Worm (Caenorhabditis elegans) whole organism, L4 larva: ENCODE measurements around the gene F32D8.4.
A peak's percentile ranks its signal among the peaks of the same experiment; 100 is the strongest.

Source experiments
- D1046.2 ChIP-seq: fragments of 200-800 bp; sonication (Bioruptor generic); IDR thresholded peaks from 2 replicates; pipeline ENCODE4 v1.3.6; 2022; ENCODE audit warnings: missing genetic modification characterization, missing compliant biosample characterization
- F37D6.2 ChIP-seq: sonication (generic microtip); optimal IDR thresholded peaks from 2 replicates; lab custom pipeline; 2016; ENCODE audit warnings: mild to moderate bottlenecking, missing genetic modification characterization, missing compliant biosample characterization
- R02D3.7 ChIP-seq: fragments of 150-350 bp; sonication (generic microtip); optimal IDR thresholded peaks from 3 replicates; lab custom pipeline; 2014; ENCODE audit warnings: missing biosample characterization, missing genetic modification characterization
- T20F7.1 ChIP-seq: fragments of 200-800 bp; sonication (Bioruptor generic); optimal IDR thresholded peaks from 2 replicates; lab custom pipeline; 2018; ENCODE audit warnings: mild to moderate bottlenecking, missing genetic modification characterization, missing compliant biosample characterization
- T26A8.4 ChIP-seq: fragments of 200-800 bp; sonication (Bioruptor generic); IDR thresholded peaks from 2 replicates; pipeline ENCODE4 v1.3.6; 2022; ENCODE audit warnings: missing genetic modification characterization, missing compliant biosample characterization
- Y48G9A.11 ChIP-seq: fragments of 200-800 bp; sonication (Bioruptor generic); IDR thresholded peaks from 2 replicates; pipeline ENCODE4 v1.3.6; 2022; ENCODE audit warnings: missing genetic modification reagents, missing genetic modification characterization, missing compliant biosample characterization
- Y5F2A.4 ChIP-seq: fragments of 200-800 bp; sonication (Bioruptor generic); optimal IDR thresholded peaks from 2 replicates; lab custom pipeline; 2018; ENCODE audit warnings: mild to moderate bottlenecking, missing genetic modification characterization, missing compliant biosample characterization
- aha-1 ChIP-seq: fragments of 150-350 bp; peaks from one replicate; lab custom pipeline; 2014; ENCODE audit warnings: missing biosample characterization, missing genetic modification characterization
- aly-2 ChIP-seq: sonication (generic microtip); optimal IDR thresholded peaks from 2 replicates; lab custom pipeline; 2018; ENCODE audit warnings: missing biosample characterization, missing genetic modification characterization
- ces-1 ChIP-seq: fragments of 150-350 bp; sonication (generic microtip); optimal IDR thresholded peaks from 4 replicates; lab custom pipeline; 2014; ENCODE audit warnings: missing biosample characterization, missing genetic modification reagents, missing genetic modification characterization
- ctbp-1 ChIP-seq: fragments of 200-800 bp; sonication (Bioruptor generic); IDR thresholded peaks from 2 replicates; pipeline ENCODE4 v1.3.6; 2022; ENCODE audit warnings: missing genetic modification reagents, missing genetic modification characterization, missing compliant biosample characterization
- dmd-6 ChIP-seq: fragments of 200-800 bp; sonication (Bioruptor generic); IDR thresholded peaks from 2 replicates; pipeline ENCODE4 v1.3.6; 2022; ENCODE audit warnings: missing genetic modification reagents, missing genetic modification characterization, missing compliant biosample characterization
- dmd-9 ChIP-seq: fragments of 200-800 bp; sonication (Bioruptor generic); IDR thresholded peaks from 2 replicates; pipeline ENCODE4 v1.3.6; 2022; ENCODE audit warnings: missing genetic modification reagents, missing genetic modification characterization, missing compliant biosample characterization
- duxl-1 ChIP-seq: sonication (generic microtip); optimal IDR thresholded peaks from 2 replicates; lab custom pipeline; 2016; ENCODE audit warnings: mild to moderate bottlenecking, missing genetic modification characterization, moderate library complexity, missing compliant biosample characterization; ENCODE audit not compliant: poor library complexity
- dve-1 ChIP-seq: sonication (generic microtip); optimal IDR thresholded peaks from 2 replicates; lab custom pipeline; 2017; ENCODE audit warnings: antibody characterized with exemption, mild to moderate bottlenecking, missing genetic modification characterization, missing compliant biosample characterization; ENCODE audit not compliant: insufficient read depth
- fkh-10 ChIP-seq: fragments of 150-350 bp; optimal IDR thresholded peaks from 2 replicates; lab custom pipeline; 2014; ENCODE audit warnings: missing biosample characterization, missing genetic modification reagents, missing genetic modification characterization
- gei-8 ChIP-seq: fragments of 200-800 bp; sonication (Bioruptor generic); optimal IDR thresholded peaks from 2 replicates; lab custom pipeline; 2018; ENCODE audit warnings: mild to moderate bottlenecking, missing genetic modification characterization, missing compliant biosample characterization
- hif-1 ChIP-seq, 2 experiments: sonication (generic microtip); optimal IDR thresholded peaks; 2 replicates each; lab custom pipeline; 2016 to 2017; ENCODE audit warnings: missing compliant biosample characterization in 2 of 2, missing genetic modification characterization in 2 of 2, missing genetic modification reagents in 2 of 2, missing genotype in 2 of 2, mild to moderate bottlenecking in 1 of 2
- hlh-11 ChIP-seq: fragments of 200-800 bp; sonication (Bioruptor generic); optimal IDR thresholded peaks from 2 replicates; lab custom pipeline; 2018; ENCODE audit warnings: mild to moderate bottlenecking, missing genetic modification characterization, missing compliant biosample characterization
- hlh-30 ChIP-seq: sonication (generic microtip); optimal IDR thresholded peaks from 2 replicates; lab custom pipeline; 2017; ENCODE audit warnings: antibody characterized with exemption, mild to moderate bottlenecking, missing genetic modification characterization, missing compliant biosample characterization; ENCODE audit not compliant: insufficient read depth
- lin-15B ChIP-seq: fragments of 150-350 bp; sonication (generic microtip); optimal IDR thresholded peaks from 3 replicates; lab custom pipeline; 2014; ENCODE audit warnings: missing biosample characterization, missing genetic modification characterization
- lin-38 ChIP-seq: fragments of 200-800 bp; sonication (Bioruptor generic); IDR thresholded peaks from 2 replicates; pipeline ENCODE4 v1.3.6; 2022; ENCODE audit warnings: missing genetic modification reagents, missing genetic modification characterization, missing compliant biosample characterization
- lin-39 ChIP-seq: fragments of 150-350 bp; optimal IDR thresholded peaks from 2 replicates; lab custom pipeline; 2014; ENCODE audit warnings: missing biosample characterization, missing genetic modification reagents, missing genetic modification characterization
- lir-3 ChIP-seq: sonication (generic microtip); optimal IDR thresholded peaks from 2 replicates; lab custom pipeline; 2016; ENCODE audit warnings: mild to moderate bottlenecking, missing genetic modification characterization, missing compliant biosample characterization
- lsy-2 ChIP-seq, 2 experiments: fragments of 150-350 bp in 1 of 2; sonication (generic microtip) in 1 of 2; optimal IDR thresholded peaks; 2 replicates each; lab custom pipeline; 2014 to 2017; ENCODE audit warnings: missing biosample characterization in 2 of 2, missing genetic modification characterization in 2 of 2
- madf-5 ChIP-seq, 2 experiments: fragments of 200-800 bp; sonication (Bioruptor generic); IDR thresholded peaks; 2 replicates each; pipeline ENCODE4 v1.3.6; 2022; ENCODE audit warnings: missing compliant biosample characterization in 2 of 2, missing genetic modification characterization in 2 of 2
- mdl-1 ChIP-seq, 2 experiments: fragments of 150-350 bp in 1 of 2; sonication (generic microtip) in 1 of 2; optimal IDR thresholded peaks; 2 replicates each; lab custom pipeline; 2014 to 2017; ENCODE audit warnings: missing biosample characterization in 2 of 2, missing genetic modification characterization in 2 of 2
- mdt-29 ChIP-seq: fragments of 200-800 bp; sonication (Bioruptor generic); IDR thresholded peaks from 2 replicates; pipeline ENCODE4 v1.3.6; 2022; ENCODE audit warnings: missing genetic modification reagents, missing genetic modification characterization, missing compliant biosample characterization
- mep-1 ChIP-seq: fragments of 150-350 bp; sonication (generic microtip); optimal IDR thresholded peaks from 3 replicates; lab custom pipeline; 2014; ENCODE audit warnings: missing biosample characterization, missing genetic modification characterization
- mxl-3 ChIP-seq: fragments of 200-800 bp; sonication (Bioruptor generic); optimal IDR thresholded peaks from 2 replicates; lab custom pipeline; 2018; ENCODE audit warnings: mild to moderate bottlenecking, missing genetic modification characterization, missing compliant biosample characterization
- nhr-10 ChIP-seq: fragments of 150-350 bp; optimal IDR thresholded peaks from 2 replicates; lab custom pipeline; 2014; ENCODE audit warnings: missing biosample characterization, missing genetic modification characterization
- nhr-102 ChIP-seq: sonication (generic microtip); optimal IDR thresholded peaks from 2 replicates; lab custom pipeline; 2016; ENCODE audit warnings: mild to moderate bottlenecking, missing genetic modification characterization, moderate library complexity, missing compliant biosample characterization
- nhr-11 ChIP-seq: fragments of 150-350 bp; optimal IDR thresholded peaks from 2 replicates; lab custom pipeline; 2014; ENCODE audit warnings: missing biosample characterization, missing genetic modification characterization
- nhr-28 ChIP-seq: fragments of 150-350 bp; optimal IDR thresholded peaks from 2 replicates; lab custom pipeline; 2014; ENCODE audit warnings: missing biosample characterization, missing genetic modification characterization
- nhr-41 ChIP-seq: fragments of 200-800 bp; sonication (Bioruptor generic); IDR thresholded peaks from 2 replicates; pipeline ENCODE4 v1.3.6; 2022; ENCODE audit warnings: missing genetic modification reagents, missing genetic modification characterization, missing compliant biosample characterization
- nhr-42 ChIP-seq: fragments of 200-800 bp; sonication (Bioruptor generic); IDR thresholded peaks from 2 replicates; pipeline ENCODE4 v1.3.6; 2022; ENCODE audit warnings: missing genetic modification characterization, missing compliant biosample characterization
- nhr-48 ChIP-seq: sonication (generic microtip); optimal IDR thresholded peaks from 2 replicates; lab custom pipeline; 2016; ENCODE audit warnings: mild to moderate bottlenecking, missing genetic modification characterization, missing compliant biosample characterization
- nhr-6 ChIP-seq: fragments of 150-350 bp; optimal IDR thresholded peaks from 2 replicates; lab custom pipeline; 2014; ENCODE audit warnings: missing biosample characterization, missing genetic modification characterization
- pha-4 ChIP-seq, 2 experiments: fragments of 150-350 bp in 1 of 2; fragments of 200-800 bp in 1 of 2; sonication (Bioruptor generic) in 1 of 2; IDR thresholded peaks in 1 of 2; optimal IDR thresholded peaks in 1 of 2; 2 replicates each; pipeline versions ENCODE4 v1.3.6 to Lab custom; 2014 to 2022; ENCODE audit warnings: missing genetic modification characterization in 2 of 2, missing genetic modification reagents in 2 of 2, missing biosample characterization in 1 of 2, missing compliant biosample characterization in 1 of 2
- rbr-2 ChIP-seq: sonication (generic microtip); optimal IDR thresholded peaks from 2 replicates; lab custom pipeline; 2016; ENCODE audit warnings: missing genotype, missing genetic modification characterization, missing compliant biosample characterization
- sdz-12 ChIP-seq: fragments of 200-800 bp; sonication (Bioruptor generic); optimal IDR thresholded peaks from 2 replicates; lab custom pipeline; 2018; ENCODE audit warnings: mild to moderate bottlenecking, missing genetic modification characterization, missing compliant biosample characterization
- spr-1 ChIP-seq: sonication (generic microtip); optimal IDR thresholded peaks from 2 replicates; lab custom pipeline; 2016; ENCODE audit warnings: mild to moderate bottlenecking, missing genetic modification characterization, missing compliant biosample characterization
- spr-3 ChIP-seq: fragments of 200-800 bp; sonication (Bioruptor generic); optimal IDR thresholded peaks from 2 replicates; lab custom pipeline; 2018; ENCODE audit warnings: mild to moderate bottlenecking, missing genetic modification characterization, missing compliant biosample characterization
- unc-130 ChIP-seq: sonication (generic microtip); optimal IDR thresholded peaks from 2 replicates; lab custom pipeline; 2016; ENCODE audit warnings: missing genetic modification reagents, missing genetic modification characterization, missing compliant biosample characterization
- unc-62 ChIP-seq, 3 experiments: fragments of 150-350 bp in 1 of 3; sonication (generic microtip); optimal IDR thresholded peaks in 2 of 3; peaks in 1 of 3; 1 replicate in 1 of 3; 2 replicates in 2 of 3; lab custom pipeline; 2014 to 2017; ENCODE audit warnings: missing biosample characterization in 3 of 3, missing genetic modification characterization in 3 of 3, missing genetic modification reagents in 3 of 3, missing genotype in 1 of 3
- vab-7 ChIP-seq: fragments of 200-800 bp; sonication (Bioruptor generic); IDR thresholded peaks from 2 replicates; pipeline ENCODE4 v1.3.6; 2022; ENCODE audit warnings: missing genetic modification reagents, missing genetic modification characterization, missing compliant biosample characterization
- zag-1 ChIP-seq: fragments of 150-350 bp; optimal IDR thresholded peaks from 2 replicates; lab custom pipeline; 2014; ENCODE audit warnings: missing biosample characterization, missing genetic modification characterization
- zfp-2 ChIP-seq: sonication (generic microtip); optimal IDR thresholded peaks from 2 replicates; lab custom pipeline; 2016; ENCODE audit warnings: mild to moderate bottlenecking, missing genetic modification characterization, missing compliant biosample characterization
- zip-2 ChIP-seq: fragments of 150-350 bp; optimal IDR thresholded peaks from 2 replicates; lab custom pipeline; 2014; ENCODE audit warnings: missing biosample characterization, missing genetic modification characterization
- ztf-11 ChIP-seq: fragments of 150-350 bp; optimal IDR thresholded peaks from 2 replicates; lab custom pipeline; 2014; ENCODE audit warnings: missing biosample characterization, missing genetic modification characterization

Gene F32D8.4

ce11 chrV:10876512-10876911, 16.8 kb downstream of the F32D8.4 start:
- TF ChIP-seq lin-39 (no peak), mep-1 (tag; lab: Kevin White, UChicago) (no peak), nhr-11 (tag; lab: Kevin White, UChicago) (no peak), unc-62 (GFP tag; optimal IDR thresholded peaks at IDR 0.05 in 1 of 2; lab: Kevin White, UChicago) (peak in 1 of 2 experiments; percentile 14), unc-62 (tag; optimal IDR thresholded peaks at IDR 0.05; lab: Kevin White, UChicago) (no peak), nhr-48 (tag; lab: Kevin White, UChicago) (no peak), hlh-30 (no peak), zfp-2 (no peak), F37D6.2 (tag; lab: Kevin White, UChicago) (no peak), D1046.2 (GFP tag; lab: Robert Waterston, UW) (no peak), dmd-6 (GFP tag; lab: Robert Waterston, UW) (no peak; the same call in 1 of the 2 replicates), vab-7 (GFP tag; lab: Robert Waterston, UW) (no peak), unc-130 (no peak), nhr-42 (GFP tag; lab: Robert Waterston, UW) (no peak), zip-2 (tag; lab: Kevin White, UChicago) (no peak), hif-1 (tag; optimal IDR thresholded peaks at IDR 0.05; lab: Kevin White, UChicago) (peak in 1 of 2 experiments; percentile 85), dmd-9 (GFP tag; lab: Robert Waterston, UW) (no peak), nhr-10 (no peak), Y5F2A.4 (no peak), dve-1 (tag; lab: Kevin White, UChicago) (no peak), hlh-11 (peak; percentile 12), lsy-2 (tag; optimal IDR thresholded peaks at IDR 0.05; lab: Kevin White, UChicago) (peak in 1 of 2 experiments; percentile 51), sdz-12 (GFP tag; lab: Kevin White, UChicago) (no peak), T26A8.4 (GFP tag; lab: Robert Waterston, UW) (no peak), mdt-29 (GFP tag; lab: Robert Waterston, UW) (no peak), zag-1 (no peak), Y48G9A.11 (no peak), lin-15B (no peak), nhr-6 (tag; lab: Kevin White, UChicago) (no peak), mdl-1 (tag; optimal IDR thresholded peaks at IDR 0.05; lab: Kevin White, UChicago) (peak in 1 of 2 experiments; percentile 4), aha-1 (tag; lab: Kevin White, UChicago) (peak; percentile 97), T20F7.1 (GFP tag; lab: Kevin White, UChicago) (no peak), spr-1 (no peak), pha-4 (GFP tag; IDR thresholded peaks at IDR 0.05; lab: Robert Waterston, UW) (no peak), pha-4 (tag; optimal IDR thresholded peaks at IDR 0.05; lab: Kevin White, UChicago) (no peak), nhr-28 (peak; percentile 12), nhr-41 (GFP tag; lab: Robert Waterston, UW) (no peak), duxl-1 (tag; lab: Kevin White, UChicago) (no peak), R02D3.7 (tag; lab: Kevin White, UChicago) (no peak), mxl-3 (GFP tag; lab: Kevin White, UChicago) (no peak), aly-2 (tag; lab: Kevin White, UChicago) (no peak), lir-3 (tag; lab: Kevin White, UChicago) (no peak)
- TF ChIP-seq, all 104 proteins: peak for 7

- no peak for TF ChIP-seq Y48G9A.11
- TF ChIP-seq ctbp-1 (GFP tag; lab: Robert Waterston, UW), result peak; percentile 68; the same call in 1 of the 2 replicates
- no peak for TF ChIP-seq dmd-6 (GFP tag; lab: Robert Waterston, UW)
- no peak for TF ChIP-seq lin-38 (GFP tag; lab: Robert Waterston, UW)
- TF ChIP-seq ces-1 (GFP tag; lab: Kevin White, UChicago), result peak; percentile 92
- no peak for TF ChIP-seq gei-8 (GFP tag; lab: Kevin White, UChicago)
- TF ChIP-seq spr-3, result no peak
- no peak for TF ChIP-seq rbr-2
- TF ChIP-seq ztf-11 (tag; lab: Kevin White, UChicago), result no peak
- peak in 1 of 2 experiments; percentile 44 for TF ChIP-seq lsy-2 (tag; optimal IDR thresholded peaks at IDR 0.05; lab: Kevin White, UChicago)
- TF ChIP-seq nhr-102 (tag; lab: Kevin White, UChicago), result no peak
- peak in 1 of 2 experiments; percentile 90 for TF ChIP-seq unc-62 (GFP tag; optimal IDR thresholded peaks at IDR 0.05 in 1 of 2; lab: Kevin White, UChicago)
- no peak for TF ChIP-seq unc-62 (tag; optimal IDR thresholded peaks at IDR 0.05; lab: Kevin White, UChicago)
- peak in 1 of 2 experiments; percentile 24 for TF ChIP-seq hif-1 (tag; optimal IDR thresholded peaks at IDR 0.05; lab: Kevin White, UChicago)
- TF ChIP-seq fkh-10 (GFP tag; lab: Kevin White, UChicago), result peak; percentile 74
- no peak for TF ChIP-seq madf-5 (GFP tag; IDR thresholded peaks at IDR 0.05; lab: Robert Waterston, UW)
Measured at ce11 chrV:10874938-10875599, 18.3 kb downstream of the F32D8.4 start.
